Worm (Caenorhabditis elegans): Measurements from ENCODE around the gene K01A2.6.

The K01A2.6 gene

ce11 chrII:285627-286550, 13.9 kb upstream of the K01A2.6 start, which contains the start of gene B0432.10:
Gene B0432.10, minus strand, starts transcription at chrII:286275.
- no peak for TF ChIP-seq flt-1 (GFP tag; IDR thresholded peaks at IDR 0.05)
- no peak for TF ChIP-seq ztf-29 (GFP tag; IDR thresholded peaks at IDR 0.05)
- peak; percentile 29 for TF ChIP-seq cog-1 (tag; optimal IDR thresholded peaks at IDR 0.05)

ce11 chrII:286551-286724, 13.3 kb upstream of the K01A2.6 start, which contains the start of gene misc-1:
Gene misc-1, plus strand, starts transcription at chrII:286625.
- TF ChIP-seq T22C8.4 (GFP tag; IDR thresholded peaks at IDR 0.05), result 0 out of 2 replicates have a peak, but pooled peaks have one; percentile 20
- no peak for TF ChIP-seq cog-1 (tag; optimal IDR thresholded peaks at IDR 0.05)

DNA sequence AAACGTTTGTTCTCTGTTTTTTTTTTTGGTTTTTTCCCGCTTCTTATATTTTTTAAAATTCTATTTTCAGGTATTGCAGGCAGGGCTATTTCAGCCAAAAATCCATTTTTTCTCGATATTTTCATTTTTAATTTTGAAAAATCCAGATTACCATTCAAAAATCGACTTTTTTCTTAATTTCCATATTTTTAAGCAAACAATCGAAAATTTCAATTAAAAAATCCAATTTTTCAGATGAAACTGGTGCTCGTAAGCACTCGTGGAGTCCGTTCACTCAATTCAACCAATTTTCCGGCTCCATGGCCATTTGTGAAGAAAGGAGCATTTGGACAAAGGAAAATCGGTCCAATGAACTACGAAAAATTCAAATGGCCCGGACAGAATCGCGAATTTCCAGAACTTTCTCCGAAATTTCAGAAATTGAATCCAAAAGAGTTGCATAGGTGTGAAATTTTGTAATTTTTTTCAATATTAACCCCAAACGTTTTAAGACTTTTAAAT, 11.0 kb upstream of the K01A2.6 start, which contains the start of gene mrpl-41:
Gene mrpl-41, plus strand, starts transcription at position 235 of the 501 bp plus-strand sequence.
- TF ChIP-seq ztf-29 (GFP tag; IDR thresholded peaks at IDR 0.05) (no peak), tab-1 (GFP tag; IDR thresholded peaks at IDR 0.05) (no peak), ref-1 (GFP tag; conservative IDR thresholded peaks at IDR 0.05) (no peak)

DNA sequence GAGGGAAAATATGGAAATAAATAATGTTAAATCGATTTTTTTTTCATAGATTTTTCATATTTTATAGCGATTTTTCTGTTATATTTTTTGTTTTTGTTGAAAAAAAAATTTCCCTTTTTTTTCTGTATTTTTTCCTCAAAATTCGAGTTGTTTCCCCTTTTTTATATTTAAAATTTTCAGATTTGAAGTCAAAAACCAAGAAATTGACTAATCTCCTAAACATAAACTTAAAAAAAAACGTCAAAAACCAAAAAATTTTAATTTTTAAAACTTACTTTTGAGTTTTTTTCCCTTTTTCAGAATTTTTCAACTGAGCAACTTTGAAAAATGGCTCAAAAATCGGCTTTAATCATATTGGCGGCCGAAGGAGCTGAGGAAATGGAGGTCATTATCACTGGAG, 9.5 kb upstream of the K01A2.6 start, which contains the start of gene djr-1.1:
Gene djr-1.1, plus strand, starts transcription at position 301 of the 400 bp plus-strand sequence.
- TF ChIP-seq ref-1 (GFP tag; conservative IDR thresholded peaks at IDR 0.05), result no peak
- TF ChIP-seq klf-2 (GFP tag; conservative IDR thresholded peaks at IDR 0.05), result no peak
- no peak for TF ChIP-seq cog-1 (tag; optimal IDR thresholded peaks at IDR 0.05)
- TF ChIP-seq T22C8.4 (GFP tag; IDR thresholded peaks at IDR 0.05), result no peak
- TF ChIP-seq flt-1 (GFP tag; IDR thresholded peaks at IDR 0.05), result no peak
- no peak for TF ChIP-seq ztf-29 (GFP tag; IDR thresholded peaks at IDR 0.05)
- no peak for TF ChIP-seq ztf-23 (GFP tag; IDR thresholded peaks at IDR 0.05)
- no peak for TF ChIP-seq med-1 (GFP tag; optimal IDR thresholded peaks at IDR 0.05; ENCODE audit: insufficient read depth)

DNA sequence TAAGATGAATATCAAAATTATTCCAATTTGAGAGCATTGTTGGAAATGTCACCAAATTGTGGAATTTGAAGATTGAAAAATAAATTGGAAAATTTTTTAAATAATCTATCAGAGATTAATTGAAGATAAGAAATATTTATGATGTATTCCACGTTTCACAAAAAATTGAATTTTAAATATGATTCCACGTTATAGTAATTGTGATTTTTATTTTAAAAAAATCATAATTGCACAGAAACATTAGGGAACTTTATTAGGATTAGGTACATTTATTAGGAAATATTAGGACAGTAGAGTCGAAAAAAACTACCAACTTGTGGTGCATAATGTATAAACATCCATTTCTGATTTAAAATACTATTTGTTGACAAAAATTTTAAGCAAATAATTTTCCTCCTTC, 5.2 kb upstream of the K01A2.6 start, which contains the start of gene B0432.11:
Gene B0432.11, minus strand, starts transcription at position 101 of the 400 bp plus-strand sequence.
- TF ChIP-seq ztf-23 (GFP tag; IDR thresholded peaks at IDR 0.05) (no peak), cog-1 (tag; optimal IDR thresholded peaks at IDR 0.05) (no peak), med-1 (GFP tag; optimal IDR thresholded peaks at IDR 0.05; ENCODE audit: insufficient read depth) (no peak), T22C8.4 (GFP tag; IDR thresholded peaks at IDR 0.05) (no peak), flt-1 (GFP tag; IDR thresholded peaks at IDR 0.05) (no peak), tab-1 (GFP tag; IDR thresholded peaks at IDR 0.05) (no peak), ztf-29 (GFP tag; IDR thresholded peaks at IDR 0.05) (no peak), ref-1 (GFP tag; conservative IDR thresholded peaks at IDR 0.05) (no peak)

ce11 chrII:296911-297440, 2.8 kb upstream of the K01A2.6 start, which contains the start of the genes clec-117 and B0432.1:
Gene clec-117, minus strand, starts transcription at chrII:297011.
Gene B0432.1, plus strand, starts transcription at chrII:297390.
- no peak for TF ChIP-seq T22C8.4 (GFP tag; IDR thresholded peaks at IDR 0.05)
- TF ChIP-seq ztf-29 (GFP tag; IDR thresholded peaks at IDR 0.05), result no peak
- TF ChIP-seq cog-1 (tag; optimal IDR thresholded peaks at IDR 0.05), result no peak
- TF ChIP-seq flt-1 (GFP tag; IDR thresholded peaks at IDR 0.05), result no peak

ce11 chrII:300977-301772, 1.4 kb downstream of the K01A2.6 start, which contains the start of gene K01A2.5:
Gene K01A2.5, plus strand, starts transcription at chrII:301273.
- no peak for TF ChIP-seq ztf-29 (GFP tag; IDR thresholded peaks at IDR 0.05)
- peak; percentile 22 for TF ChIP-seq cog-1 (tag; optimal IDR thresholded peaks at IDR 0.05)

- TF ChIP-seq med-1 (GFP tag; optimal IDR thresholded peaks at IDR 0.05; ENCODE audit: insufficient read depth) (no peak), ztf-29 (GFP tag; IDR thresholded peaks at IDR 0.05) (no peak), klf-2 (GFP tag; conservative IDR thresholded peaks at IDR 0.05) (no peak), ztf-23 (GFP tag; IDR thresholded peaks at IDR 0.05) (no peak), cog-1 (tag; optimal IDR thresholded peaks at IDR 0.05) (no peak), T22C8.4 (GFP tag; IDR thresholded peaks at IDR 0.05) (no peak), ref-1 (GFP tag; conservative IDR thresholded peaks at IDR 0.05) (no peak), tab-1 (GFP tag; IDR thresholded peaks at IDR 0.05) (no peak), flt-1 (GFP tag; IDR thresholded peaks at IDR 0.05) (no peak)
These were observed 4.3 kb downstream of the K01A2.6 start for ce11 chrII:303927-304711.

DNA sequence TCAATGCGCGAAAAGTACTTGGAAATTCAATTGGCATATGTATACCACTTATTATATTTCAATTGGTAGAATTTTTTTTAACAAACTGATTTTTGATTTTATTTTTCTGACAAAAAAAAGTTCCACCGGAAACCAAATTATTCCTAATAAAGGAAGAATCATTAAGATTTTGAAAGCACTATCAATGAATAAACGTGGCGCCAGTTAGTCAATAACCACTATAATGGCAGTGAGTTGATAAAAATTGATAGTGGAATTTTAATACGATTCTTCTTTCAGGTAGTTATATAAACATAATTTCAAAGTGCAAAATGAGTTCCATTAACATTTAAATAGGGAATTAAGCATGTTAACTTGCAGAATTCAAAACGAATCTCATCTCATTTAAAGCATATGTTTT, 5.9 kb downstream of the K01A2.6 start, which contains the start of gene col-69:
Gene col-69, minus strand, starts transcription at position 101 of the 400 bp plus-strand sequence.
- TF ChIP-seq ztf-29 (GFP tag; IDR thresholded peaks at IDR 0.05), result no peak

- TF ChIP-seq ztf-23 (GFP tag; IDR thresholded peaks at IDR 0.05) (no peak), flt-1 (GFP tag; IDR thresholded peaks at IDR 0.05) (no peak), klf-2 (GFP tag; conservative IDR thresholded peaks at IDR 0.05) (no peak), cog-1 (tag; optimal IDR thresholded peaks at IDR 0.05) (no peak), med-1 (GFP tag; optimal IDR thresholded peaks at IDR 0.05; ENCODE audit: insufficient read depth) (no peak), ztf-29 (GFP tag; IDR thresholded peaks at IDR 0.05) (no peak), tab-1 (GFP tag; IDR thresholded peaks at IDR 0.05) (no peak), ref-1 (GFP tag; conservative IDR thresholded peaks at IDR 0.05) (no peak), T22C8.4 (GFP tag; IDR thresholded peaks at IDR 0.05) (no peak)
These were observed 7.4 kb downstream of the K01A2.6 start, which contains the start of gene K01A2.4 for ce11 chrII:307154-307553. Gene K01A2.4, plus strand, starts transcription at chrII:307454.

Data from whole organism, midembryonic.